Fruit fly (Drosophila melanogaster) whole organism: Measurements from ENCODE around the gene CG4911.

ENCODE experiments used
- CG8478 ChIP-seq: fragments of >200 bp; optimal IDR thresholded peaks from 2 replicates; lab custom pipeline; 2018; ENCODE audit warnings: inconsistent platforms
- Dll ChIP-seq: fragments of >200 bp; optimal IDR thresholded peaks from 2 replicates; lab custom pipeline; 2017
- EcR ChIP-seq, 2 experiments: fragments of >200 bp; optimal IDR thresholded peaks; 2 replicates each; lab custom pipeline; 2017; ENCODE audit warnings: missing biosample characterization in 2 of 2, missing genetic modification characterization in 2 of 2, missing genetic modification reagents in 2 of 2
- pan ChIP-seq: fragments of >200 bp; optimal IDR thresholded peaks from 2 replicates; lab custom pipeline; 2017
- psq ChIP-seq: fragments of >200 bp; optimal IDR thresholded peaks from 2 replicates; lab custom pipeline; 2017
- usp ChIP-seq: fragments of >200 bp; optimal IDR thresholded peaks from 2 replicates; lab custom pipeline; 2017; ENCODE audit warnings: missing biosample characterization, missing genetic modification characterization, mixed read lengths

Gene CG4911

dm6 chr3L:9072731-9073385 lies at the start of gene CG4911, which contains the start of gene CG4942:
Gene CG4911, minus strand, starts transcription at chr3L:9072731.
Gene CG4942, plus strand, starts transcription at chr3L:9073105.
- TF ChIP-seq EcR (GFP tag; optimal IDR thresholded peaks at IDR 0.05; lab: Kevin White, UChicago) = no peak
- TF ChIP-seq psq (lab: Kevin White, UChicago) = no peak
- TF ChIP-seq CG8478 (lab: Kevin White, UChicago) = no peak
- no peak for TF ChIP-seq usp (GFP tag; lab: Kevin White, UChicago)
- no peak for TF ChIP-seq pan (lab: Kevin White, UChicago)
- TF ChIP-seq Dll (lab: Kevin White, UChicago) = no peak

- TF ChIP-seq Dll (lab: Kevin White, UChicago) (no peak), psq (lab: Kevin White, UChicago) (no peak), EcR (GFP tag; optimal IDR thresholded peaks at IDR 0.05; lab: Kevin White, UChicago) (no peak), usp (GFP tag; lab: Kevin White, UChicago) (no peak), pan (lab: Kevin White, UChicago) (no peak), CG8478 (lab: Kevin White, UChicago) (no peak)
Measured at dm6 chr3L:9121289-9121688, 48.8 kb upstream of the CG4911 start.

dm6 chr3L:9119564-9119963 lies 47.0 kb upstream of the CG4911 start:
- TF ChIP-seq pan (lab: Kevin White, UChicago) (no peak), CG8478 (lab: Kevin White, UChicago) (no peak), EcR (GFP tag; optimal IDR thresholded peaks at IDR 0.05; lab: Kevin White, UChicago) (no peak), Dll (lab: Kevin White, UChicago) (no peak), usp (GFP tag; lab: Kevin White, UChicago) (no peak), psq (lab: Kevin White, UChicago) (no peak)

- no peak for TF ChIP-seq Dll (lab: Kevin White, UChicago)
- TF ChIP-seq usp (GFP tag; lab: Kevin White, UChicago) = no peak
- no peak for TF ChIP-seq EcR (GFP tag; optimal IDR thresholded peaks at IDR 0.05; lab: Kevin White, UChicago)
- TF ChIP-seq CG8478 (lab: Kevin White, UChicago) = no peak
- TF ChIP-seq psq (lab: Kevin White, UChicago) = no peak
- TF ChIP-seq pan (lab: Kevin White, UChicago) = no peak
Measured at dm6 chr3L:9115654-9116053, 43.1 kb upstream of the CG4911 start.

- TF ChIP-seq psq (lab: Kevin White, UChicago) (no peak), CG8478 (lab: Kevin White, UChicago) (no peak), usp (GFP tag; lab: Kevin White, UChicago) (no peak), Dll (lab: Kevin White, UChicago) (no peak), pan (lab: Kevin White, UChicago) (no peak), EcR (GFP tag; optimal IDR thresholded peaks at IDR 0.05; lab: Kevin White, UChicago) (no peak)
Measured at dm6 chr3L:9114404-9114803, 41.9 kb upstream of the CG4911 start.

dm6 chr3L:9113582-9114282 lies 41.2 kb upstream of the CG4911 start:
- no peak for TF ChIP-seq psq (lab: Kevin White, UChicago)
- TF ChIP-seq usp (GFP tag; lab: Kevin White, UChicago) = no peak
- TF ChIP-seq pan (lab: Kevin White, UChicago) = no peak
- TF ChIP-seq Dll (lab: Kevin White, UChicago) = no peak
- TF ChIP-seq CG8478 (lab: Kevin White, UChicago) = no peak
- TF ChIP-seq EcR (GFP tag; optimal IDR thresholded peaks at IDR 0.05; lab: Kevin White, UChicago) = no peak

dm6 chr3L:9096648-9097047 lies 24.1 kb upstream of the CG4911 start, which contains the start of gene CG13315:
Gene CG13315, plus strand, starts transcription at chr3L:9096877.
- TF ChIP-seq CG8478 (lab: Kevin White, UChicago) (no peak), psq (lab: Kevin White, UChicago) (no peak), pan (lab: Kevin White, UChicago) (no peak), Dll (lab: Kevin White, UChicago) (no peak), usp (GFP tag; lab: Kevin White, UChicago) (no peak), EcR (GFP tag; optimal IDR thresholded peaks at IDR 0.05; lab: Kevin White, UChicago) (no peak)

dm6 chr3L:9095704-9096103 lies 23.2 kb upstream of the CG4911 start:
- TF ChIP-seq usp (GFP tag; lab: Kevin White, UChicago) (no peak), EcR (GFP tag; optimal IDR thresholded peaks at IDR 0.05; lab: Kevin White, UChicago) (no peak), pan (lab: Kevin White, UChicago) (no peak), CG8478 (lab: Kevin White, UChicago) (no peak), psq (lab: Kevin White, UChicago) (no peak), Dll (lab: Kevin White, UChicago) (no peak)

dm6 chr3L:9094980-9095425 lies 22.5 kb upstream of the CG4911 start:
- no peak for TF ChIP-seq Dll (lab: Kevin White, UChicago)

dm6 chr3L:9092356-9093103 lies 20.0 kb upstream of the CG4911 start, which contains the start of gene CG32032:
Gene CG32032, plus strand, starts transcription at chr3L:9093053.
- TF ChIP-seq CG8478 (lab: Kevin White, UChicago) (no peak), usp (GFP tag; lab: Kevin White, UChicago) (no peak), psq (lab: Kevin White, UChicago) (no peak), pan (lab: Kevin White, UChicago) (no peak), Dll (lab: Kevin White, UChicago) (no peak), EcR (GFP tag; optimal IDR thresholded peaks at IDR 0.05; lab: Kevin White, UChicago) (no peak)
